Fruit fly (Drosophila melanogaster) whole organism, embryonic: ENCODE data around the gene rngo.

ENCODE experiments used
- B-H2 ChIP-seq: fragments of 200-800 bp; sonication (Bioruptor generic); optimal IDR thresholded peaks from 2 replicates; lab custom pipeline; 2018; ENCODE audit warnings: missing biosample characterization, mild to moderate bottlenecking, missing genetic modification characterization
- BEAF-32 ChIP-seq: fragments of 200-800 bp; sonication (Bioruptor generic); optimal IDR thresholded peaks from 3 replicates; lab custom pipeline; 2017; ENCODE audit warnings: missing biosample characterization, missing genetic modification characterization, mild to moderate bottlenecking, moderate library complexity, missing genetic modification reagents
- CG10267 ChIP-seq: fragments of 200-800 bp; sonication (Bioruptor generic); optimal IDR thresholded peaks from 2 replicates; lab custom pipeline; 2018; ENCODE audit warnings: missing biosample characterization, mild to moderate bottlenecking, missing genetic modification characterization, moderate library complexity
- CG13287 ChIP-seq: fragments of 200-800 bp; sonication (Bioruptor generic); IDR thresholded peaks from 2 replicates; pipeline ENCODE4 v1.3.6; 2022; ENCODE audit warnings: missing biosample characterization, missing genetic modification characterization; ENCODE audit not compliant: partially characterized antibody
- CG14710 ChIP-seq: fragments of 200-800 bp; sonication (Bioruptor generic); optimal IDR thresholded peaks from 3 replicates; lab custom pipeline; 2019; ENCODE audit warnings: missing biosample characterization, mild to moderate bottlenecking, missing genetic modification characterization, moderate library complexity
- CG16813 ChIP-seq: fragments of 200-800 bp; sonication (Bioruptor generic); IDR thresholded peaks from 3 replicates; pipeline ENCODE4 v1.3.6; 2022; ENCODE audit warnings: missing biosample characterization, missing genetic modification characterization; ENCODE audit not compliant: partially characterized antibody
- CG17186 ChIP-seq: fragments of 200-800 bp; sonication (Bioruptor generic); optimal IDR thresholded peaks from 3 replicates; lab custom pipeline; 2017; ENCODE audit warnings: missing biosample characterization, missing genetic modification reagents, missing genetic modification characterization
- CG17802 ChIP-seq: fragments of 200-800 bp; sonication (Bioruptor generic); optimal IDR thresholded peaks from 2 replicates; lab custom pipeline; 2018; ENCODE audit warnings: missing biosample characterization, mild to moderate bottlenecking, missing genetic modification characterization, moderate library complexity
- CG2116 ChIP-seq: fragments of 200-800 bp; sonication (Bioruptor generic); optimal IDR thresholded peaks from 3 replicates; lab custom pipeline; 2018; ENCODE audit warnings: missing biosample characterization, mild to moderate bottlenecking, missing genetic modification characterization
- CG2712 ChIP-seq: fragments of 200-800 bp; optimal IDR thresholded peaks from 3 replicates; lab custom pipeline; 2019; ENCODE audit warnings: missing biosample characterization, mild to moderate bottlenecking, missing genetic modification characterization, moderate library complexity
- CG34422 ChIP-seq: fragments of 200-800 bp; sonication (Bioruptor generic); IDR thresholded peaks from 3 replicates; pipeline ENCODE4 v1.3.6; 2022; ENCODE audit warnings: missing biosample characterization, missing genetic modification characterization
- CG3995 ChIP-seq: fragments of 200-800 bp; sonication (Bioruptor generic); optimal IDR thresholded peaks from 3 replicates; lab custom pipeline; 2016; ENCODE audit warnings: missing biosample characterization, missing genetic modification characterization
- CG4617 ChIP-seq: fragments of 200-800 bp; sonication (Bioruptor generic); optimal IDR thresholded peaks from 3 replicates; lab custom pipeline; 2016; ENCODE audit warnings: missing biosample characterization, missing genetic modification characterization, borderline replicate concordance
- CG5180 ChIP-seq: fragments of 200-800 bp; sonication (Bioruptor generic); optimal IDR thresholded peaks from 3 replicates; lab custom pipeline; 2017; ENCODE audit warnings: missing biosample characterization, missing genetic modification characterization, mild to moderate bottlenecking, moderate library complexity, missing genetic modification reagents
- CG6689 ChIP-seq: fragments of 200-800 bp; sonication (Bioruptor generic); IDR thresholded peaks from 2 replicates; pipeline ENCODE4 v1.3.6; 2022; ENCODE audit warnings: missing biosample characterization, missing genetic modification characterization
- CG8290 ChIP-seq, 3 experiments: fragments of 200-800 bp; sonication (Bioruptor generic); optimal IDR thresholded peaks; 2 replicates each; lab custom pipeline; 2016 to 2019; ENCODE audit warnings: missing biosample characterization in 3 of 3, missing genetic modification characterization in 3 of 3, mild to moderate bottlenecking in 2 of 3, moderate library complexity in 1 of 3
- CG8944 ChIP-seq: fragments of 200-800 bp; sonication (Bioruptor generic); optimal IDR thresholded peaks from 3 replicates; lab custom pipeline; 2016; ENCODE audit warnings: missing biosample characterization, missing genetic modification characterization
- CG9437 ChIP-seq: fragments of 200-800 bp; sonication (Bioruptor generic); optimal IDR thresholded peaks from 2 replicates; lab custom pipeline; 2018; ENCODE audit warnings: missing biosample characterization, mild to moderate bottlenecking, missing genetic modification characterization
- CG9797 ChIP-seq: fragments of 200-800 bp; sonication (Bioruptor generic); optimal IDR thresholded peaks from 3 replicates; lab custom pipeline; 2018; ENCODE audit warnings: missing biosample characterization, mild to moderate bottlenecking, missing genetic modification characterization
- Dll ChIP-seq: fragments of 200-800 bp; sonication (Bioruptor generic); IDR thresholded peaks from 4 replicates; pipeline ENCODE4 v1.3.6; 2022; ENCODE audit warnings: missing biosample characterization, missing genetic modification characterization; ENCODE audit not compliant: partially characterized antibody
- Dref ChIP-seq: fragments of 200-800 bp; sonication (Bioruptor generic); IDR thresholded peaks from 2 replicates; pipeline ENCODE4 v1.3.6; 2022; ENCODE audit warnings: missing biosample characterization, missing genetic modification characterization
- Ets97D ChIP-seq: fragments of 200-800 bp; sonication (Bioruptor generic); optimal IDR thresholded peaks from 3 replicates; lab custom pipeline; 2016; ENCODE audit warnings: missing biosample characterization, missing genetic modification characterization
- HLH4C ChIP-seq: fragments of 200-800 bp; sonication (Bioruptor generic); IDR thresholded peaks from 3 replicates; pipeline ENCODE4 v1.3.6; 2022; ENCODE audit warnings: missing biosample characterization, missing genetic modification characterization; ENCODE audit not compliant: partially characterized antibody
- Hand ChIP-seq: fragments of 200-800 bp; sonication (Bioruptor generic); optimal IDR thresholded peaks from 2 replicates; lab custom pipeline; 2017; ENCODE audit warnings: mild to moderate bottlenecking, missing biosample characterization, missing genetic modification reagents, missing genetic modification characterization
- Max ChIP-seq: fragments of 200-800 bp; sonication (Bioruptor generic); optimal IDR thresholded peaks from 2 replicates; lab custom pipeline; 2016; ENCODE audit warnings: missing biosample characterization, mild to moderate bottlenecking, missing genetic modification characterization
- Opbp ChIP-seq: fragments of 200-800 bp; sonication (Bioruptor generic); IDR thresholded peaks from 3 replicates; pipeline ENCODE4 v1.3.6; 2022; ENCODE audit warnings: missing biosample characterization, missing genetic modification characterization; ENCODE audit not compliant: partially characterized antibody
- Ravus ChIP-seq: fragments of 200-800 bp; sonication (Bioruptor generic); IDR thresholded peaks from 2 replicates; pipeline ENCODE4 v1.3.6; 2022; ENCODE audit warnings: missing biosample characterization, missing genetic modification characterization
- Sin3A ChIP-seq: fragments of >200 bp; optimal IDR thresholded peaks from 2 replicates; lab custom pipeline; 2018
- YL-1 ChIP-seq: fragments of 200-800 bp; sonication (Bioruptor generic); optimal IDR thresholded peaks from 3 replicates; lab custom pipeline; 2017; ENCODE audit warnings: missing biosample characterization, mild to moderate bottlenecking, missing genetic modification characterization
- cg ChIP-seq: fragments of 200-800 bp; sonication (Bioruptor generic); optimal IDR thresholded peaks from 3 replicates; lab custom pipeline; 2019; ENCODE audit warnings: missing biosample characterization, mild to moderate bottlenecking, missing genetic modification characterization, moderate library complexity
- chinmo ChIP-seq: fragments of 200-800 bp; sonication (Bioruptor generic); IDR thresholded peaks from 4 replicates; pipeline ENCODE4 v1.3.6; 2022; ENCODE audit warnings: missing biosample characterization, missing genetic modification characterization; ENCODE audit not compliant: partially characterized antibody
- crp ChIP-seq, 2 experiments: fragments of 200-800 bp; sonication (Bioruptor generic); optimal IDR thresholded peaks; 2 replicates in 1 of 2; 3 replicates in 1 of 2; lab custom pipeline; 2017; ENCODE audit warnings: missing biosample characterization in 2 of 2, missing genetic modification characterization in 2 of 2, mild to moderate bottlenecking in 1 of 2, moderate library complexity in 1 of 2
- dm ChIP-seq: fragments of 200-800 bp; sonication (Bioruptor generic); optimal IDR thresholded peaks from 3 replicates; lab custom pipeline; 2016; ENCODE audit warnings: missing biosample characterization, missing genetic modification characterization
- gfzf ChIP-seq: fragments of 200-800 bp; sonication (Bioruptor generic); optimal IDR thresholded peaks from 2 replicates; lab custom pipeline; 2016; ENCODE audit warnings: missing biosample characterization, mild to moderate bottlenecking, missing genetic modification characterization, moderate library complexity
- hbn ChIP-seq: fragments of 200-800 bp; sonication (Bioruptor generic); IDR thresholded peaks from 2 replicates; pipeline ENCODE4 v1.3.6; 2022; ENCODE audit warnings: missing biosample characterization, missing genetic modification characterization; ENCODE audit not compliant: partially characterized antibody
- hkb ChIP-seq, 2 experiments: fragments of 200-800 bp in 1 of 2; fragments of >200 bp in 1 of 2; sonication (Bioruptor generic) in 1 of 2; IDR thresholded peaks in 1 of 2; optimal IDR thresholded peaks in 1 of 2; 2 replicates each; pipeline versions ENCODE4 v1.3.6 to Lab custom; 2017 to 2022; ENCODE audit warnings: missing biosample characterization in 1 of 2, missing genetic modification characterization in 1 of 2
- ind ChIP-seq: fragments of 200-800 bp; sonication (Bioruptor generic); optimal IDR thresholded peaks from 3 replicates; lab custom pipeline; 2016; ENCODE audit warnings: missing biosample characterization, missing genetic modification characterization
- knrl ChIP-seq: fragments of 200-800 bp; sonication (Bioruptor generic); IDR thresholded peaks from 3 replicates; pipeline ENCODE4 v1.3.6; 2022; ENCODE audit warnings: missing biosample characterization, missing genetic modification characterization; ENCODE audit not compliant: partially characterized antibody
- lmd ChIP-seq: fragments of 200-800 bp; sonication (Bioruptor generic); IDR thresholded peaks from 2 replicates; pipeline ENCODE4 v1.3.6; 2022; ENCODE audit warnings: missing biosample characterization, missing genetic modification characterization
- mirr ChIP-seq: fragments of 200-800 bp; sonication (Bioruptor generic); optimal IDR thresholded peaks from 3 replicates; lab custom pipeline; 2018; ENCODE audit warnings: missing biosample characterization, mild to moderate bottlenecking, missing genetic modification characterization
- mld ChIP-seq: fragments of 200-800 bp; sonication (Bioruptor generic); IDR thresholded peaks from 3 replicates; pipeline ENCODE4 v1.3.6; 2022; ENCODE audit warnings: missing biosample characterization, missing genetic modification characterization; ENCODE audit not compliant: partially characterized antibody
- phol ChIP-seq: fragments of 200-800 bp; sonication (Bioruptor generic); optimal IDR thresholded peaks from 3 replicates; lab custom pipeline; 2018; ENCODE audit warnings: missing biosample characterization, mild to moderate bottlenecking, missing genetic modification characterization, moderate library complexity
- run ChIP-seq: fragments of 200-800 bp; sonication (Bioruptor generic); optimal IDR thresholded peaks from 3 replicates; lab custom pipeline; 2018; ENCODE audit warnings: missing biosample characterization, mild to moderate bottlenecking, missing genetic modification characterization
- stwl ChIP-seq: fragments of 200-800 bp; sonication (Bioruptor generic); optimal IDR thresholded peaks from 3 replicates; lab custom pipeline; 2018; ENCODE audit warnings: missing biosample characterization, mild to moderate bottlenecking, missing genetic modification characterization, moderate library complexity
- tna ChIP-seq: fragments of 200-800 bp; sonication (Bioruptor generic); IDR thresholded peaks from 2 replicates; pipeline ENCODE4 v1.3.6; 2022; ENCODE audit warnings: missing biosample characterization, missing genetic modification characterization; ENCODE audit not compliant: partially characterized antibody
- vnd ChIP-seq: fragments of 200-800 bp; sonication (Bioruptor generic); IDR thresholded peaks from 3 replicates; pipeline ENCODE4 v1.3.6; 2022; ENCODE audit warnings: missing biosample characterization, missing genetic modification characterization; ENCODE audit not compliant: partially characterized antibody
- yki ChIP-seq: fragments of >200 bp; optimal IDR thresholded peaks from 3 replicates; lab custom pipeline; 2018
- zfh2 ChIP-seq: fragments of 200-800 bp; sonication (Bioruptor generic); optimal IDR thresholded peaks from 2 replicates; lab custom pipeline; 2016; ENCODE audit warnings: missing biosample characterization, missing genetic modification characterization

rngo gene

DNA sequence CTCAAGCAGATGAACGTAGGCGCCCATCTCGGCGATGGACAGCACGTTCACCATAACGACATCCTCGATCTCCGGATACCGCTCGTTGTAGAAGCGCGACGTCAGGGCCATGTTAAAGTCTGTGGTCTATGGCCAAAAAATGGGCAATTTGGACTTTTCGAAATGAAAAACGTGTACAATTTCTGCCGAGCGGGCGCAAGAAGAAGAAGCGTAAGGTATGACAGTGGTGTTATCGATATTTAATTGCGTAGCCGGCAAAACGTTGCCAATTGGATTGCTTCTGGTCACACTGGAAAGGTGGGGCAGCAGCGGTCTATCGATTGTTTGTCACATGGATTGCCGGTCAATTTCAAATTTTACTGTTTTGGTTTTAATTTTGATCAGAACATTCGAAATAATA lies 5.5 kb downstream of the rngo start, which contains the start of gene eIF2alpha (continued):
- peak; percentile 30 for TF ChIP-seq stwl (tag; lab: Kevin White, UChicago)
- TF ChIP-seq CG16813: peak; percentile 77
- TF ChIP-seq hbn (GFP tag; lab: Robert Waterston, UW): peak; percentile 76
- TF ChIP-seq CG2116 (GFP tag; lab: Kevin White, UChicago): peak; percentile 94
- peak; percentile 56 for TF ChIP-seq YL-1 (GFP tag; lab: Kevin White, UChicago)
- peak; percentile 80 for TF ChIP-seq HLH4C (GFP tag; lab: Robert Waterston, UW)
- peak; percentile 9 for TF ChIP-seq CG2712
- TF ChIP-seq chinmo (GFP tag; lab: Robert Waterston, UW): peak; percentile 76; the same call in 2 of the 4 replicates
- TF ChIP-seq CG10267 (tag; lab: Kevin White, UChicago): peak; percentile 11
- no peak for TF ChIP-seq Hand (GFP tag; lab: Kevin White, UChicago)
- peak; percentile 61 for TF ChIP-seq Max (GFP tag; lab: Kevin White, UChicago)
- peak; percentile 84 for TF ChIP-seq BEAF-32 (GFP tag; lab: Kevin White, UChicago)
- peak; percentile 70; the same call in 1 of the 3 replicates for TF ChIP-seq mld (GFP tag; lab: Robert Waterston, UW)
- peak; percentile 22 for TF ChIP-seq cg (GFP tag; lab: Kevin White, UChicago)
- TF ChIP-seq gfzf (GFP tag; lab: Kevin White, UChicago): peak; percentile 80
- TF ChIP-seq zfh2 (GFP tag; lab: Kevin White, UChicago): no peak
- peak; percentile 85 for TF ChIP-seq CG13287
- TF ChIP-seq lmd (GFP tag; lab: Robert Waterston, UW): no peak
- TF ChIP-seq CG9797: peak; percentile 85
- peak; percentile 57 for TF ChIP-seq CG17186 (GFP tag; lab: Kevin White, UChicago)
- no peak for TF ChIP-seq Ravus
- TF ChIP-seq Dref (GFP tag; lab: Robert Waterston, UW): peak; percentile 95
- no peak for TF ChIP-seq yki (lab: Kevin White, UChicago)
- TF ChIP-seq crp (GFP tag; optimal IDR thresholded peaks at IDR 0.05; lab: Kevin White, UChicago): peak in 1 of 2 experiments; percentile 62
- peak; percentile 25 for TF ChIP-seq CG9437 (GFP tag; lab: Kevin White, UChicago)
- peak; percentile 65 for TF ChIP-seq tna (GFP tag; lab: Robert Waterston, UW)
- no peak for TF ChIP-seq CG8944 (GFP tag; lab: Kevin White, UChicago)
- peak; percentile 81 for TF ChIP-seq Opbp (GFP tag; lab: Robert Waterston, UW)
- TF ChIP-seq hkb (optimal IDR thresholded peaks at IDR 0.05; lab: Kevin White, UChicago): no peak
- TF ChIP-seq hkb (GFP tag; IDR thresholded peaks at IDR 0.05; lab: Robert Waterston, UW): 0 out of 2 replicates have a peak, but pooled peaks have one; percentile 28
- peak; percentile 98 for TF ChIP-seq CG14710 (tag; lab: Kevin White, UChicago)
- TF ChIP-seq CG8290 (GFP tag; optimal IDR thresholded peaks at IDR 0.05; lab: Kevin White, UChicago): no peak
- peak in 1 of 2 experiments; percentile 71 for TF ChIP-seq CG8290 (tag; optimal IDR thresholded peaks at IDR 0.05; lab: Kevin White, UChicago)
- peak; percentile 83 for TF ChIP-seq dm (GFP tag; lab: Kevin White, UChicago)
- no peak for TF ChIP-seq B-H2 (GFP tag; lab: Kevin White, UChicago)
- peak; percentile 60 for TF ChIP-seq Ets97D (GFP tag; lab: Kevin White, UChicago)
- TF ChIP-seq vnd: peak; percentile 72; the same call in 2 of the 3 replicates
- TF ChIP-seq run: no peak
- TF ChIP-seq CG6689 (GFP tag; lab: Robert Waterston, UW): no peak
- peak; percentile 32 for TF ChIP-seq mirr (GFP tag; lab: Kevin White, UChicago)
- no peak for TF ChIP-seq CG17802 (tag; lab: Kevin White, UChicago)
- TF ChIP-seq CG4617 (GFP tag; lab: Kevin White, UChicago): peak; percentile 58
- peak; percentile 35; the same call in 1 of the 3 replicates for TF ChIP-seq CG34422
- no peak for TF ChIP-seq CG5180
- peak; percentile 53 for TF ChIP-seq CG3995 (GFP tag; lab: Kevin White, UChicago)
- TF ChIP-seq Dll: peak; percentile 72
- TF ChIP-seq phol (tag; lab: Kevin White, UChicago): peak; percentile 19
- TF ChIP-seq knrl (GFP tag; lab: Robert Waterston, UW): peak; percentile 73
- TF ChIP-seq ind (GFP tag; lab: Kevin White, UChicago): no peak
- TF ChIP-seq Sin3A (lab: Kevin White, UChicago): peak; percentile 52
